Worm (Caenorhabditis elegans) whole organism, L4 larva: ENCODE data around the gene W04H10.5.

Source experiments
- F10B5.3 ChIP-seq: sonication (generic microtip); optimal IDR thresholded peaks from 2 replicates; lab custom pipeline; 2016; ENCODE audit warnings: mild to moderate bottlenecking, missing genetic modification characterization, missing compliant biosample characterization
- F44E2.7 ChIP-seq: fragments of 200-800 bp; sonication (Bioruptor generic); IDR thresholded peaks from 2 replicates; pipeline ENCODE4 v2.1.2; 2022; ENCODE audit warnings: missing genetic modification characterization, missing compliant biosample characterization
- ama-1 ChIP-seq: fragments of 150-350 bp; optimal IDR thresholded peaks from 2 replicates; lab custom pipeline; 2014; ENCODE audit warnings: inconsistent platforms, mixed read lengths
- duxl-1 ChIP-seq: sonication (generic microtip); optimal IDR thresholded peaks from 2 replicates; lab custom pipeline; 2016; ENCODE audit warnings: mild to moderate bottlenecking, missing genetic modification characterization, moderate library complexity, missing compliant biosample characterization; ENCODE audit not compliant: poor library complexity
- hlh-30 ChIP-seq: sonication (generic microtip); optimal IDR thresholded peaks from 2 replicates; lab custom pipeline; 2017; ENCODE audit warnings: antibody characterized with exemption, mild to moderate bottlenecking, missing genetic modification characterization, missing compliant biosample characterization; ENCODE audit not compliant: insufficient read depth
- lsy-2 ChIP-seq, 2 experiments: fragments of 150-350 bp in 1 of 2; sonication (generic microtip) in 1 of 2; optimal IDR thresholded peaks; 2 replicates each; lab custom pipeline; 2014 to 2017; ENCODE audit warnings: missing biosample characterization in 2 of 2, missing genetic modification characterization in 2 of 2
- nhr-102 ChIP-seq: sonication (generic microtip); optimal IDR thresholded peaks from 2 replicates; lab custom pipeline; 2016; ENCODE audit warnings: mild to moderate bottlenecking, missing genetic modification characterization, moderate library complexity, missing compliant biosample characterization
- nhr-11 ChIP-seq: fragments of 150-350 bp; optimal IDR thresholded peaks from 2 replicates; lab custom pipeline; 2014; ENCODE audit warnings: missing biosample characterization, missing genetic modification characterization
- snpc-4 ChIP-seq: fragments of 150-350 bp; optimal IDR thresholded peaks from 2 replicates; lab custom pipeline; 2014; ENCODE audit warnings: missing biosample characterization, missing genetic modification characterization
- unc-62 ChIP-seq, 3 experiments: fragments of 150-350 bp in 1 of 3; sonication (generic microtip); optimal IDR thresholded peaks in 2 of 3; peaks in 1 of 3; 1 replicate in 1 of 3; 2 replicates in 2 of 3; lab custom pipeline; 2014 to 2017; ENCODE audit warnings: missing biosample characterization in 3 of 3, missing genetic modification characterization in 3 of 3, missing genetic modification reagents in 3 of 3, missing genotype in 1 of 3

- TF ChIP-seq F10B5.3 (tag; lab: Kevin White, UChicago): no peak
- no peak for TF ChIP-seq duxl-1
- TF ChIP-seq snpc-4 (tag; lab: Kevin White, UChicago): no peak
- TF ChIP-seq nhr-102: no peak
- no peak for TF ChIP-seq hlh-30 (tag; lab: Kevin White, UChicago)
- no peak for TF ChIP-seq unc-62 (GFP tag; optimal IDR thresholded peaks at IDR 0.05 in 1 of 2; lab: Kevin White, UChicago)
- TF ChIP-seq unc-62 (tag; optimal IDR thresholded peaks at IDR 0.05; lab: Kevin White, UChicago): no peak
- no peak for TF ChIP-seq F44E2.7 (GFP tag; lab: Robert Waterston, UW)
- no peak for TF ChIP-seq ama-1 (lab: Kevin White, UChicago)
- no peak for TF ChIP-seq lsy-2 (tag; optimal IDR thresholded peaks at IDR 0.05; lab: Kevin White, UChicago)
- no peak for TF ChIP-seq nhr-11 (tag; lab: Kevin White, UChicago)
These were observed 27.3 kb upstream of the W04H10.5 start for ce11 chrII:578803-579202.
